Worm (Caenorhabditis elegans): ENCODE data around the gene nhr-229.
"Not testable (repeated sequence)": the region's sequence is repeated elsewhere in the genome, so short reads cannot be mapped to it uniquely, and the experiment has no call there.

Gene nhr-229

DNA sequence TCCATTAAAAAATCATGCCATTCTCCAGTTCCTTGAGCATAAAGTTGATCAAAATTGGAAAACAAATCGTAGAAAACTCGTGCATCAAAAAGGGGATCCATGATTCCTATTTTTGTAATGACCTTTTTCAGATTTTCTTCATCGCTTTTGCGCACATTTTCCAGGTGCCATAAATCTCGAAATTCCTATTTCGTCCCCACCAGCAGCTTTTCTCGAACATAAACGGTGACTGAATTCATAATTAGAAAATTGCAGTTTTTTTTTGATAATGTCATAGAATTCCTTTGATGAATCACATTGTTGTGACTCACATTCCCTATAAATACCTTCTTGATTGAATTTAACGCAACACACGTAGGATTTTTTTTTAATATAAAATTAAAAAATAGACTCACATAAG is at the start of gene nhr-229:
nhr-229 (minus strand) TSS at position 101 of the 400 bp plus-strand sequence.
- TF ChIP-seq akir-1 (GFP tag; optimal IDR thresholded peaks at IDR 0.05) (no peak), C17E4.6 (GFP tag; IDR thresholded peaks at IDR 0.05) (no peak), Y95B8A.8 (GFP tag; IDR thresholded peaks at IDR 0.05) (no peak), ccch-3 (GFP tag; optimal IDR thresholded peaks at IDR 0.05) (no peak), D2030.7 (GFP tag; IDR thresholded peaks at IDR 0.05) (no peak), efl-1 (GFP tag; optimal IDR thresholded peaks at IDR 0.05) (no peak)

DNA sequence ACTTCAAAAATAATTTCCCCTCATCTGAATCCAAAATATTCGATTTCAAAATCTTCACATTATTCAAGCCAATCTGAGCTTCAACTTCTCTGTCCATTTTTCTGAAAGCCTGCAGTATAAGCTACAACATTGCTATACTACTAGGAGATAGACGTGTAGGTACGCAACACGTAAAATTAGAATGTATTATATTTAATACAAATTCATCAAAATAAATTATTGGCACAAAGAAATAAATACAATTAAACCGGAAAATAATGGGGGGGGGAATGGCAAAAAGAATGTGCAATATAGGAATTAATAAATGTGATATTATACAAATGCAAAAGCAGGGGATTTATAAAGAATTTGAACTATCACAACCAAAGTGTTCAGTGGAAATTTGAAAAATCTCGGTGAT is 48.3 kb upstream of the nhr-229 start, which contains the start of gene Y116A8C.25:
Y116A8C.25 (minus strand) TSS at position 101 of the 400 bp plus-strand sequence.
- TF ChIP-seq unc-130 (GFP tag; optimal IDR thresholded peaks at IDR 0.05) (no peak), F39B2.1 (GFP tag; IDR thresholded peaks at IDR 0.05) (no peak), hlh-26 (GFP tag; conservative IDR thresholded peaks at IDR 0.05) (no peak), zim-3 (tag; optimal IDR thresholded peaks at IDR 0.05) (no peak), ztf-18 (tag; optimal IDR thresholded peaks at IDR 0.05) (no peak), snpc-4 (GFP tag; optimal IDR thresholded peaks at IDR 0.05) (no peak), snpc-4 (tag; optimal IDR thresholded peaks at IDR 0.05) (peak in 1 of 4 experiments; percentile 15), madf-10 (tag; optimal IDR thresholded peaks at IDR 0.05) (no peak), ceh-79 (tag; optimal IDR thresholded peaks at IDR 0.05) (no peak), ets-4 (GFP tag; optimal IDR thresholded peaks at IDR 0.05) (no peak), ceh-91 (GFP tag; IDR thresholded peaks at IDR 0.05) (no peak), attf-6 (GFP tag; IDR thresholded peaks at IDR 0.05) (0 out of 2 replicates have a peak, but pooled peaks have one; percentile 24), rcor-1 (GFP tag; IDR thresholded peaks at IDR 0.05) (no peak), ztf-22 (GFP tag; optimal IDR thresholded peaks at IDR 0.05) (no peak), ztf-3 (GFP tag; optimal IDR thresholded peaks at IDR 0.05) (no peak), egrh-3 (GFP tag; IDR thresholded peaks at IDR 0.05) (no peak), egl-44 (GFP tag; IDR thresholded peaks at IDR 0.05) (no peak)

DNA sequence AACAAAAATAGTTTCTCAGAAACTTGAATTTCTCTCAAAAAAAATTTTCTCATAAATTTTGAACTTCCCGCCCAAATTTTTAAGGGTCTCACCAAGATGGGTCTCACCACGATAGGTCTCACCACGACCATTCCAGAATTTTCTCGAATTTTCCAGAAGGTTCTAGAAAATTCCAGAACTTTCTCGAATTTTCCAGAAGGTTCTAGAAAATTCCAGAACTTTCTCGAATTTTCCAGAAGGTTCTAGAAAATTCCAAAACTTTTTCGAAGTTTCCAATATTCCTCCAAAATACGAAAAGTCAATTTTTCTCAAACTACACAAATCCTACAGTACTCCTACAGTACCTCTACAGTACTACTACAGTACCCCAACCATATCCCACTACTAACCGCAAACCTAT is 45.6 kb upstream of the nhr-229 start:
- TF ChIP-seq hsf-1 (GFP tag; IDR thresholded peaks at IDR 0.05) = peak; percentile 96
- peak; percentile 31; the same call in 1 of the 2 replicates for TF ChIP-seq attf-6 (GFP tag; IDR thresholded peaks at IDR 0.05)

DNA sequence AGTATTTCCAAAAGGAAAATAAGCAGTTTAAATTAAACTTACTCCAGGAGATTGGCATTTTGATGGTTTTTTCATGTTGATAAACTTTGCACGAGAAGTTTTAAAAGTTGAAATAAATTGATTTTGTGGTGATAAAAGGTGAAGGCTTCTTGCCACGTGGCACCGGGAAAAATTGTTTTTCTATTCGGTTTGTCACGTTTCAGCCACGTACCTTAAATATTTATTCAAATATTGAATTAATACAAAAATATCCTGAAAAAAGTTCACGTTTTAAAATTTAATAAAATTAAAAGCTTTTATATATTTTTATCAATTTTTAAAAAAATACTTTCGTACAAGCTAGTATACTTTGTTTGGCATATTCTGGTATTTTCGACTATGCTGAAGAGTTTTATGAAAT is 40.4 kb upstream of the nhr-229 start, which contains the start of gene Y116A8C.24:
Y116A8C.24 (minus strand) TSS at position 101 of the 400 bp plus-strand sequence.
- not testable (repeated sequence) for TF ChIP-seq egrh-3 (GFP tag; IDR thresholded peaks at IDR 0.05); zim-3 (tag; optimal IDR thresholded peaks at IDR 0.05); dpl-1 (GFP tag; optimal IDR thresholded peaks at IDR 0.05)

DNA sequence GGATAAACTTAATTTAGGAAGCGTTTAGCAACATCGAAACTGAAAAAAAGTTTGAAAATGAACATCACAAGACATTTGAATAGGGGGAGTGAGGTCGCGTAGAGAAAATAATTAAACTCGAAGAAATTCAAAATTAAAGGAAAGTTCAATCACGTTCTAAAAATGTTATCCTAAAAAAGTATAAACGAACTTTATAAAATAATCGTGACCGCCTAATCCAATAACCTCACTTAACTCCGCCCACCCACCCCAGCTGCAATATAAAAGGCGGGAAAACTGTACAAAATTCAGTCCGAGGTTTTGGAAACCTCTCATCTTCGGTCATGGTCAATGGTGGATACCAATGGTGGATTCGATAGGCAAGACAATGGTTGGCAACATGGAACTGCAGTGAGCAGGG is 34.5 kb upstream of the nhr-229 start, which contains the start of gene Y116A8C.465:
Y116A8C.465 (plus strand) TSS at position 301 of the 400 bp plus-strand sequence.
- TF ChIP-seq aptf-2 (GFP tag; conservative IDR thresholded peaks at IDR 0.05); madf-10 (tag; optimal IDR thresholded peaks at IDR 0.05); ceh-100 (GFP tag; IDR thresholded peaks at IDR 0.05): not testable (repeated sequence)

DNA sequence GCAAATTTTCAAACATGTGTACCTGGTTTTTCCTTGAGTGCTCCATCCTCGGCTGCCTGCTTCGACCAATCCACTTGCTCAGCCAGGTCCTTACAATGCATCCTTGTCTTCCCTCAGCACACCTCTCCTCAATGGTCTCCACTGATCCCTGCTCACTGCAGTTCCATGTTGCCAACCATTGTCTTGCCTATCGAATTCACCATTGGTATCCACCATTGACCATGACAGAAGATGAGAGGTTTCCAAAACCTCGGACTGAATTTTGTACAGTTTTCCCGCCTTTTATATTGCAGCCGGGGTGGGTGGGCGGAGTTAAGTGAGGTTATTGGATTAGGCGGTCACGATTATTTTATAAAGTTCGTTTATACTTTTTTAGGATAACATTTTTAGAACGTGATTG is 33.3 kb upstream of the nhr-229 start, which contains the start of gene Y116A8C.467:
Y116A8C.467 (minus strand) TSS at position 101 of the 400 bp plus-strand sequence.
- TF ChIP-seq madf-6 (GFP tag; IDR thresholded peaks at IDR 0.05); atf-7 (tag; optimal IDR thresholded peaks at IDR 0.05); F57A8.1 (GFP tag; optimal IDR thresholded peaks at IDR 0.05): not testable (repeated sequence)
